Worm (Caenorhabditis elegans): ENCODE results near the gene hcp-3.

DNA sequence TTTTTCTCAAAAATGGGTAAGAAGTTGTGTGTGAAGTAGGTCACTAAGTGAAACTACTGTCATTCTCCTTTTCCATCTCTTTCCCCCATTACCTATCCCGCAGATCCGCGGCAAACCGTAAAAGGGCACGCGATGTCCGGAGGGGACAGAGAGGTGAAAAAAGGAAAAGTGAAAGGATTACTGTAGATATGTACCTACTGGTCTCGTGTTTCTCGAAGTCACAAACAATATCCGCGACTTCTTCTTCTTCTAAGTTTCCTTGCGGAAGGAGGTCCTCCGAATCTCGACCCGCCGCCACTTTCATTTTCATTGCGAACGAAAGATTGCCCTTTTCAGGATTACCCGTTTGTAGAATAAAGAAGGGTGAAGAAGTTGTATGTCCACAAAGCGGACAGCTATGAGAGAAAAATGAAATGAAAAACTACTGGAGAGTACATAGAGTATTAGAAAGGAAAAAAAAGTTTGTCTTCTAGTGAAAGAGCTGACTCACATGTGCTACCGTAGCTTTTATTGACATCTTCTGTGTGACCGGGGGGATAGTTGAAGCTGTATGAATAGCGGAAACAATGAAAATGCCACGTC lies 30.3 kb upstream of the hcp-3 start:
- TF ChIP-seq unc-39 (tag; optimal IDR thresholded peaks at IDR 0.05) (no peak), vab-7 (GFP tag; IDR thresholded peaks at IDR 0.05) (no peak), lin-39 (tag; optimal IDR thresholded peaks at IDR 0.05) (no peak), ceh-82 (tag; optimal IDR thresholded peaks at IDR 0.05) (no peak)
